Fruit fly (Drosophila melanogaster) whole organism, pupa: ENCODE data around the gene Bcat.

ENCODE experiments used
- CG10348 ChIP-seq: fragments of 200-800 bp; sonication (Bioruptor generic); IDR thresholded peaks from 2 replicates; pipeline ENCODE4 v1.3.6; 2022; ENCODE audit warnings: missing biosample characterization, missing genetic modification characterization
- CG12605 ChIP-seq: fragments of 200-800 bp; sonication (Bioruptor generic); IDR thresholded peaks from 2 replicates; pipeline ENCODE4 v1.3.6; 2022; ENCODE audit warnings: missing biosample characterization, missing genetic modification characterization
- CG13204 ChIP-seq: fragments of 200-800 bp; sonication (Bioruptor generic); optimal IDR thresholded peaks from 2 replicates; lab custom pipeline; 2018; ENCODE audit warnings: missing biosample characterization, mild to moderate bottlenecking, missing genetic modification characterization, moderate library complexity
- CG14655 ChIP-seq: fragments of 200-800 bp; sonication (Bioruptor generic); optimal IDR thresholded peaks from 3 replicates; lab custom pipeline; 2017; ENCODE audit warnings: mild to moderate bottlenecking, missing biosample characterization, missing genetic modification reagents, missing genetic modification characterization
- CG15710 ChIP-seq: fragments of 200-800 bp; sonication (Bioruptor generic); optimal IDR thresholded peaks from 2 replicates; lab custom pipeline; 2018; ENCODE audit warnings: missing biosample characterization, mild to moderate bottlenecking, missing genetic modification characterization, moderate library complexity
- CG17806 ChIP-seq: fragments of 200-800 bp; sonication (Bioruptor generic); optimal IDR thresholded peaks from 2 replicates; lab custom pipeline; 2018; ENCODE audit warnings: missing biosample characterization, mild to moderate bottlenecking, missing genetic modification characterization, moderate library complexity
- CG32121 ChIP-seq: fragments of 200-800 bp; sonication (Bioruptor generic); IDR thresholded peaks from 2 replicates; pipeline ENCODE4 v1.3.6; 2022; ENCODE audit warnings: missing biosample characterization, missing genetic modification characterization
- CG34367 ChIP-seq: fragments of 200-800 bp; sonication (Bioruptor generic); optimal IDR thresholded peaks from 2 replicates; lab custom pipeline; 2018; ENCODE audit warnings: missing biosample characterization, mild to moderate bottlenecking, missing genetic modification characterization
- CG4496 ChIP-seq: fragments of 200-800 bp; sonication (Bioruptor generic); IDR thresholded peaks from 3 replicates; pipeline ENCODE4 v1.3.6; 2022; ENCODE audit warnings: missing biosample characterization, missing genetic modification characterization
- CG8159 ChIP-seq: fragments of 200-800 bp; sonication (Bioruptor generic); optimal IDR thresholded peaks from 3 replicates; lab custom pipeline; 2018; ENCODE audit warnings: missing biosample characterization, mild to moderate bottlenecking, missing genetic modification characterization, moderate library complexity
- CG8301 ChIP-seq: fragments of 200-800 bp; sonication (Bioruptor generic); optimal IDR thresholded peaks from 2 replicates; lab custom pipeline; 2018; ENCODE audit warnings: missing biosample characterization, mild to moderate bottlenecking, missing genetic modification characterization
- CG9948 ChIP-seq: fragments of 200-800 bp; sonication (Bioruptor generic); optimal IDR thresholded peaks from 2 replicates; lab custom pipeline; 2018; ENCODE audit warnings: missing biosample characterization, mild to moderate bottlenecking, missing genetic modification characterization, moderate library complexity
- D1 ChIP-seq: fragments of 200-800 bp; sonication (Bioruptor generic); optimal IDR thresholded peaks from 2 replicates; lab custom pipeline; 2018; ENCODE audit warnings: missing biosample characterization, mild to moderate bottlenecking, missing genetic modification characterization, moderate library complexity
- EcR ChIP-seq: fragments of 200-800 bp; sonication (Bioruptor generic); optimal IDR thresholded peaks from 3 replicates; lab custom pipeline; 2019; ENCODE audit warnings: missing biosample characterization, missing genetic modification characterization, mild to moderate bottlenecking, moderate library complexity, missing genetic modification reagents
- Ets98B ChIP-seq: fragments of 200-800 bp; sonication (Bioruptor generic); IDR thresholded peaks from 2 replicates; pipeline ENCODE4 v1.3.6; 2022; ENCODE audit warnings: missing biosample characterization, missing genetic modification characterization
- Pif1A ChIP-seq: fragments of 200-800 bp; sonication (Bioruptor generic); optimal IDR thresholded peaks from 3 replicates; lab custom pipeline; 2016; ENCODE audit warnings: missing biosample characterization, missing genetic modification characterization
- Pif1B ChIP-seq: fragments of 200-800 bp; sonication (Bioruptor generic); optimal IDR thresholded peaks from 3 replicates; lab custom pipeline; 2016; ENCODE audit warnings: missing biosample characterization, missing genetic modification characterization
- Snoo ChIP-seq: fragments of 200-800 bp; sonication (Bioruptor generic); optimal IDR thresholded peaks from 3 replicates; lab custom pipeline; 2017; ENCODE audit warnings: missing biosample characterization, mild to moderate bottlenecking, missing genetic modification characterization, inconsistent platforms
- fd96Ca ChIP-seq: fragments of 200-800 bp; sonication (Bioruptor generic); IDR thresholded peaks from 3 replicates; pipeline ENCODE4 v1.3.6; 2022; ENCODE audit warnings: missing biosample characterization, missing genetic modification characterization
- gl ChIP-seq: fragments of 200-800 bp; sonication (Bioruptor generic); optimal IDR thresholded peaks from 2 replicates; lab custom pipeline; 2018; ENCODE audit warnings: missing biosample characterization, mild to moderate bottlenecking, missing genetic modification characterization
- rn ChIP-seq: fragments of 200-800 bp; sonication (Bioruptor generic); IDR thresholded peaks from 2 replicates; pipeline ENCODE4 v1.3.6; 2022; ENCODE audit warnings: missing biosample characterization, missing genetic modification characterization

Bcat gene

DNA sequence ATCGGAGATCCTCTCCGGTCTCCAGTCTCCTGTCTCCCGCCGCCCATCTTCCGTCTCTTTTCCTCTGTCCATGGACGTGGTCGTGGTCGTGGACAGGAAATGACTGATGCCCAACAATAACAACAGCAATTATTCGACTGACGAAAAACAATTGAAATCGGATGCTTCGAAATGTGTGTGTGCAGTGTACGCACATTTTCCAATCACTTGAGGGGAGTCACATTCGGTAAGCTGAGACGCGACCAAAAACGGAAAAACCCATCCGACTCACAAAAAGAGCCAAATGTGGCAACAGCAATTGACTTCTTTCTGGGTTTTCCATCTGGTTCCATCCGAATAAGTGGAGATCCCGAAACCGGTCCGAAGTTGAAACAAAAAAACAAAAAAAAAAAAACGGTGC lies 27.3 kb upstream of the Bcat start:
- TF ChIP-seq D1 (tag; lab: Kevin White, UChicago) = no peak
- no peak for TF ChIP-seq Snoo (tag; lab: Kevin White, UChicago)
- TF ChIP-seq CG8301 (tag; lab: Kevin White, UChicago) = no peak
- no peak for TF ChIP-seq CG12605 (GFP tag; lab: Robert Waterston, UW)
- no peak for TF ChIP-seq CG14655
- TF ChIP-seq CG17806 (tag; lab: Kevin White, UChicago) = no peak
- no peak for TF ChIP-seq Pif1A (GFP tag; lab: Kevin White, UChicago)
- TF ChIP-seq CG34367 (tag; lab: Kevin White, UChicago) = no peak
- TF ChIP-seq CG15710 = no peak
- no peak for TF ChIP-seq CG32121 (GFP tag; lab: Robert Waterston, UW)
- TF ChIP-seq fd96Ca = no peak
- TF ChIP-seq CG8159 (tag; lab: Kevin White, UChicago) = no peak
- TF ChIP-seq CG4496 (GFP tag; lab: Robert Waterston, UW) = no peak
- TF ChIP-seq CG13204 (GFP tag; lab: Kevin White, UChicago) = no peak
- TF ChIP-seq Ets98B (GFP tag; lab: Robert Waterston, UW) = no peak
- TF ChIP-seq CG9948 (tag; lab: Kevin White, UChicago) = no peak
- no peak for TF ChIP-seq EcR (GFP tag; lab: Kevin White, UChicago)
- TF ChIP-seq gl (tag; lab: Kevin White, UChicago) = no peak
- TF ChIP-seq CG10348 (GFP tag; lab: Robert Waterston, UW) = no peak
- TF ChIP-seq rn (GFP tag; lab: Robert Waterston, UW) = no peak

DNA sequence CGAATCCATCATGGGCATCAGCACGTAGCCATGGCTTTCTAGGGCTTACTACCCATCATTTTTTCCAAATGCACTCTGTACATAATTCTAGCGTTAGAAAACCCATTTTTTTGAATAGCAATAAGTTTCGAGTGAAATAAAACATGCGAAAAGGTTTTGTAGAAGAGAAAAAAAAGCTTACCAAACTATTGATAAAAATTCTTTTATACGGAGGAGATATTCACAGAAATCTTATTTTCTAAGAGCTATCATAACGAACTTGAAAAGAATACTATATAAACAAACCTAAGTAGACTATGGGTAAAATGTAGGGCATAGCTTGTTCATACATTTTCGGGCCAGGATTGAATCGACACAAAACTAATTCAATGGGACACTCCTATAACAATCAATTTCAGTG lies 26.4 kb upstream of the Bcat start, which contains the start of gene CG1640:
Gene CG1640 (plus strand): TSS at position 301 of the 400 bp plus-strand sequence.
- TF ChIP-seq D1 (tag; lab: Kevin White, UChicago) (no peak), CG13204 (GFP tag; lab: Kevin White, UChicago) (no peak), Ets98B (GFP tag; lab: Robert Waterston, UW) (no peak), CG4496 (GFP tag; lab: Robert Waterston, UW) (no peak), CG15710 (no peak), CG32121 (GFP tag; lab: Robert Waterston, UW) (no peak), CG17806 (tag; lab: Kevin White, UChicago) (no peak), Snoo (tag; lab: Kevin White, UChicago) (no peak), CG9948 (tag; lab: Kevin White, UChicago) (no peak), CG14655 (no peak), CG34367 (tag; lab: Kevin White, UChicago) (no peak), CG8159 (tag; lab: Kevin White, UChicago) (no peak), gl (tag; lab: Kevin White, UChicago) (no peak), CG12605 (GFP tag; lab: Robert Waterston, UW) (no peak), EcR (GFP tag; lab: Kevin White, UChicago) (no peak), Pif1A (GFP tag; lab: Kevin White, UChicago) (no peak)
- TF ChIP-seq, all 21 proteins: peak for 0

DNA sequence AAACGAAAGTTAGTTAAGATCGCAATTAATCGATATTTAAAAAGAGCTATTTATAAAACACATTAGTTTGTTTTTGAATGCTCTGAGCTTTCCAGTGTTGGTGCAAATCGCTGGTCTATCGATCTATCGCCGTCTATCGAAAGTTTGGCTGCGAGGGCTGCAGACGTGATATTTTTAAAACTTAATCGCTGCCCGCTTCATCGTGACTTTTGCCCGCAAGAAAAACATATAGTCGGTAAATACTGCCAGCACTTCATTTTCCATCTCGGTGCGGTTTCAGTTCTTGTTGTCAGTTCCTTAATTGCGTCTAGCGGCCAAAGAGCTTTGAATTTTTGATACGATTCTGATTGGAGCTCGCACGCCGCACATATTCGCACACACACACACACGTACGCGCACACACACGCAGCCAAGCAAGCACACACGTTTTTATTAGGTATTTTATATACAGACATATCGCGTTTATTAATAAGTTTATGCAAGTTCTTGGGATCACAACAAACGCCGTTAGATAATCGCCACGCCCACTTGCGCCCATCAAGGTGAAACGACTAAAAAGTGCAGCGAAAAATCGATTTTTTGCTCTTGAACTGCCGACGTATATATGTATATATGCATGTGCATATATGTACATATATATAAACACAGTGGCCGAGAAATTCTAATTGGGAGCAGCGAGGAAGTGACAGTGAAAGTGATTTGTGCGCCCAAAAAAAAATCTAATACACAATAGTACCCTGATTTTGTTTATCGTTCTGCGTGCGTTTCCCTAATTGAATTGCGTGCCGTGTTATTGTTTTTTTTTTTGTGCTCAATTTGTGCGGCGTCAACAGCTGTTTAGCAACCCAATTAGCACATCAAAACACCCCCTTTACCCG lies 25.6 kb upstream of the Bcat start:
- no peak for TF ChIP-seq CG12605 (GFP tag; lab: Robert Waterston, UW)
- TF ChIP-seq gl (tag; lab: Kevin White, UChicago) = no peak
- TF ChIP-seq CG8159 (tag; lab: Kevin White, UChicago) = no peak
- no peak for TF ChIP-seq fd96Ca
- TF ChIP-seq Pif1A (GFP tag; lab: Kevin White, UChicago) = no peak
- no peak for TF ChIP-seq CG34367 (tag; lab: Kevin White, UChicago)
- peak; percentile 28; the same call in 1 of the 2 replicates for TF ChIP-seq CG32121 (GFP tag; lab: Robert Waterston, UW)
- TF ChIP-seq CG10348 (GFP tag; lab: Robert Waterston, UW) = no peak
- TF ChIP-seq Pif1B (GFP tag; lab: Kevin White, UChicago) = no peak
- TF ChIP-seq Ets98B (GFP tag; lab: Robert Waterston, UW) = peak; percentile 17; the same call in 1 of the 2 replicates
- no peak for TF ChIP-seq Snoo (tag; lab: Kevin White, UChicago)
- peak; percentile 54; the same call in 2 of the 3 replicates for TF ChIP-seq CG4496 (GFP tag; lab: Robert Waterston, UW)
- TF ChIP-seq EcR (GFP tag; lab: Kevin White, UChicago) = no peak
- TF ChIP-seq CG14655 = no peak
- TF ChIP-seq CG8301 (tag; lab: Kevin White, UChicago) = no peak
- no peak for TF ChIP-seq CG13204 (GFP tag; lab: Kevin White, UChicago)
- TF ChIP-seq CG17806 (tag; lab: Kevin White, UChicago) = no peak

DNA sequence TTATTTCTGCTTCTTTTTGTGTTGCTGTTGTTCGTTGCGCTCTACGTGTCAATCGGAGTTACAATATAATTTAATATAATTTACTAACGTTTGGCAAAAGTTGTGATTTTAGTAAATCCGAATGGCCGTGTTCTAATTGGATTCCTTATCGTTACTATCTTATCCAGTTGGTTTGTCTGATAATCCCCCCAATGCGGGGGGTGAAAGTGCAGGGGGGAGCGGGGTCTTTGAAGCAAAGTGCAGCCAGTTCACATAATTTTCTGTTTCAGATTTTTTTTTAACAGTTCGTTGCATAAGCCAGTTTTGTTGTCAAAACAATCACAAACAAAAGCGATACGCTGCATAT lies 25.0 kb upstream of the Bcat start:
- no peak for TF ChIP-seq CG8159 (tag; lab: Kevin White, UChicago)
- TF ChIP-seq Pif1A (GFP tag; lab: Kevin White, UChicago) = no peak

DNA sequence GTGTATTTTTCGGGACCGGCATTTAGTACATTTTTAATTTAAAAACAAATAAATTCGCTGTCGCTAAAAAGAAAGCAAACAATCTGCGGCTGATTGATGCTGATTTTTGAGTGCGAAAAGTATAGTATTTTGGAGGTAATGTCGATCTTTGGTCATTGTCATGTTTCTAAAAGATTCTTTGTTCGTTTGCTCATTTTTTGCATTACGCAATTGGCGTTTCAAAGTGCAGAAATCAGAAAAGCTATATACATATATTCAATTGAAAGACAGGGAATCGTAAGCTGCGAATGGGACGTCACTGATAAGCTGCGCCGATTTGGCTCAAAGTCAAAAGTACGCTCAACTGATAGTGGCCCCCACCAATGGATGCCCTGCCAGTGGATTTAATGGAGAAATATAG lies 24.2 kb upstream of the Bcat start:
- TF ChIP-seq CG12605 (GFP tag; lab: Robert Waterston, UW) (0 out of 2 replicates have a peak, but pooled peaks have one; percentile 19), D1 (tag; lab: Kevin White, UChicago) (no peak)
